Worm (Caenorhabditis elegans): ENCODE results near the gene pzf-1.

ce11 chrV:15955497-15955896, 27.3 kb upstream of the pzf-1 start, which contains the start of gene srh-186:
- TF ChIP-seq unc-62 (GFP tag; optimal IDR thresholded peaks at IDR 0.05) (no peak), egl-18 (GFP tag; IDR thresholded peaks at IDR 0.05) (no peak), ets-4 (GFP tag; optimal IDR thresholded peaks at IDR 0.05) (no peak), nfya-1 (tag; optimal IDR thresholded peaks at IDR 0.05; ENCODE audit: borderline replicate concordance, insufficient read depth) (no peak), tlf-1 (GFP tag; optimal IDR thresholded peaks at IDR 0.05) (no peak), F55B11.4 (tag; optimal IDR thresholded peaks at IDR 0.05; ENCODE audit: borderline replicate concordance, insufficient read depth) (no peak), ceh-40 (GFP tag; IDR thresholded peaks at IDR 0.05) (no peak), F39B2.1 (GFP tag; IDR thresholded peaks at IDR 0.05) (no peak), Y53F4B.3 (GFP tag; IDR thresholded peaks at IDR 0.05) (no peak), unc-130 (GFP tag; optimal IDR thresholded peaks at IDR 0.05) (no peak), B0261.1 (tag; optimal IDR thresholded peaks at IDR 0.05) (no peak), mcd-1 (GFP tag; IDR thresholded peaks at IDR 0.05) (no peak), ama-1 (optimal IDR thresholded peaks at IDR 0.05) (no peak), ama-1 (GFP tag; optimal IDR thresholded peaks at IDR 0.05) (no peak), sea-2 (GFP tag; IDR thresholded peaks at IDR 0.05) (no peak)

All from whole organism, young adult.